Worm (Caenorhabditis elegans) whole organism, L1 larva: ENCODE results near the gene idpc-4.

Source experiments
- egl-27 ChIP-seq, 2 experiments: fragments of 150-350 bp in 1 of 2; sonication (generic microtip); optimal IDR thresholded peaks; 3 replicates each; lab custom pipeline; 2017 to 2018; ENCODE audit warnings: missing biosample characterization in 2 of 2, missing genetic modification characterization in 2 of 2, missing genetic modification reagents in 2 of 2
- fkh-10 ChIP-seq: sonication (generic microtip); optimal IDR thresholded peaks from 2 replicates; lab custom pipeline; 2017; ENCODE audit warnings: missing biosample characterization, missing genetic modification reagents, missing genetic modification characterization
- hlh-4 ChIP-seq: sonication (generic microtip); optimal IDR thresholded peaks from 2 replicates; lab custom pipeline; 2016; ENCODE audit warnings: mild to moderate bottlenecking, missing genetic modification characterization, missing compliant biosample characterization
- jun-1 ChIP-seq: fragments of 150-350 bp; optimal IDR thresholded peaks from 2 replicates; lab custom pipeline; 2014; ENCODE audit warnings: missing biosample characterization, missing genetic modification reagents, missing genetic modification characterization
- lsy-2 ChIP-seq, 2 experiments: fragments of 150-350 bp; optimal IDR thresholded peaks; 2 replicates each; lab custom pipeline; 2014; ENCODE audit warnings: missing biosample characterization in 2 of 2, missing genetic modification characterization in 2 of 2
- mep-1 ChIP-seq: fragments of 150-350 bp; optimal IDR thresholded peaks from 2 replicates; lab custom pipeline; 2014; ENCODE audit warnings: missing biosample characterization, missing genetic modification characterization
- nhr-237 ChIP-seq: fragments of 150-350 bp; optimal IDR thresholded peaks from 2 replicates; lab custom pipeline; 2014; ENCODE audit warnings: missing biosample characterization, missing genetic modification characterization
- nhr-77 ChIP-seq: fragments of 150-350 bp; optimal IDR thresholded peaks from 2 replicates; lab custom pipeline; 2014; ENCODE audit warnings: missing biosample characterization, missing genetic modification characterization
- nhr-84 ChIP-seq: sonication (generic microtip); optimal IDR thresholded peaks from 2 replicates; lab custom pipeline; 2017; ENCODE audit warnings: missing biosample characterization, missing genetic modification characterization
- nhr-85 ChIP-seq: sonication (generic microtip); peaks from one replicate; lab custom pipeline; 2016; ENCODE audit warnings: missing genetic modification characterization, inconsistent platforms, missing compliant biosample characterization
- nhr-90 ChIP-seq: sonication (generic microtip); optimal IDR thresholded peaks from 2 replicates; lab custom pipeline; 2016; ENCODE audit warnings: mild to moderate bottlenecking, missing genetic modification characterization, missing compliant biosample characterization; ENCODE audit not compliant: poor library complexity
- skn-1 ChIP-seq: fragments of 150-350 bp; optimal IDR thresholded peaks from 2 replicates; lab custom pipeline; 2014; ENCODE audit warnings: missing biosample characterization, missing genetic modification characterization
- tbx-2 ChIP-seq: sonication (generic microtip); optimal IDR thresholded peaks from 2 replicates; lab custom pipeline; 2016; ENCODE audit warnings: missing genetic modification characterization, missing compliant biosample characterization
- unc-62 ChIP-seq: fragments of 150-350 bp; optimal IDR thresholded peaks from 2 replicates; lab custom pipeline; 2014; ENCODE audit warnings: missing biosample characterization, missing genetic modification reagents, missing genetic modification characterization

DNA sequence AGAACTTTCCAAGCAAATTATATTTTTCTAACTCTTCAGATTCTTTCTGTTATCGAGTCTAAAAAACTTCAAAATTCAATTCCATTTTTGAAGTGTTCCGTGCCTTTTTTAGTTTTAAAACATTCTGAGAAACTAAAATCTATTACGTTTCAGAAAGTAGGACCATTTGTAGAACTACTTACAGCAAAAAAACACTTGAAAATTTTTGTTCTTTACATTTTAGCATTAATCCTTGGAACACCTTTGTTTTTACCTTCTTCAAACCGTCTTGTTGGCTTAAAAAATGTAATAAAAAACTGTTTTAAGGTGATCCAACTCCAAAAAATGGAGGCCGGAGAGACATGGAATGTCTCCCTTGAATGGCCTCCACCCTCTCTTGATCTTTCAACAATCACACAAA is 17.0 kb upstream of the idpc-4 start, which contains the start of gene dop-2:
- no peak for TF ChIP-seq skn-1
- TF ChIP-seq fkh-10 (GFP tag; lab: Kevin White, UChicago): no peak
- TF ChIP-seq hlh-4 (tag; lab: Kevin White, UChicago): no peak
- no peak for TF ChIP-seq nhr-237 (tag; lab: Kevin White, UChicago)
- TF ChIP-seq nhr-84: no peak
- TF ChIP-seq lsy-2 (tag; optimal IDR thresholded peaks at IDR 0.05; lab: Kevin White, UChicago): no peak
- TF ChIP-seq nhr-85 (tag; lab: Kevin White, UChicago): no peak
- TF ChIP-seq jun-1: no peak
- no peak for TF ChIP-seq egl-27 (tag; optimal IDR thresholded peaks at IDR 0.05; lab: Kevin White, UChicago)
- no peak for TF ChIP-seq tbx-2 (tag; lab: Kevin White, UChicago)
- TF ChIP-seq mep-1: no peak
- TF ChIP-seq nhr-77 (tag; lab: Kevin White, UChicago): no peak
- no peak for TF ChIP-seq unc-62
- no peak for TF ChIP-seq nhr-90 (tag; lab: Kevin White, UChicago)
